Worm (Caenorhabditis elegans): ENCODE data around the gene pqn-27.

DNA sequence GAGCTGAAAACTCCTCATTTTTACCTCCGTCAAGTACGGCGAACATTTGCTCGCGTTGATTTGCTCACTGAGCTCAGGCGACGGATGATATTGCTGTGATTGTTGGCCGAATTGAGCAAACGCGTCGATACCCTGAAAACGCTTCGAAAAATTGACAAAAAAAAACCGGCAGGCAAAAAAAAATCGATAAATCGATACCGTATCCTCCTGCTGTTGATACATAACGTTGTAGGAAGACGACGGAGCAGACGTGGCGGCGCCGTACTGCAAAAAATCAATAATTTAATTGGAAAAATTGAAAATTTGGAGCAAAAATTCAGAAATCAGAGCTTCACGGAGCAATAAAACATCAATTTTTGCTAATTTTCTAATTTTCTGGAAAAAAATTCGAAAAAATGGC lies 5.6 kb downstream of the pqn-27 start:
- no peak for TF ChIP-seq him-1 (tag; optimal IDR thresholded peaks at IDR 0.05)
- TF ChIP-seq dao-5 (tag; optimal IDR thresholded peaks at IDR 0.05) = no peak
- no peak for TF ChIP-seq W03F9.2 (tag; optimal IDR thresholded peaks at IDR 0.05)
